Worm (Caenorhabditis elegans) whole organism, L1 larva: ENCODE results near the gene C53A5.17.

Source experiments
- C34B4.2 ChIP-seq: sonication (generic microtip); optimal IDR thresholded peaks from 2 replicates; lab custom pipeline; 2017; ENCODE audit warnings: mild to moderate bottlenecking, missing genetic modification characterization, missing compliant biosample characterization
- F16B12.6 ChIP-seq: fragments of 150-350 bp; optimal IDR thresholded peaks from 2 replicates; lab custom pipeline; 2014; ENCODE audit warnings: missing biosample characterization, missing genetic modification characterization
- Y116A8C.19 ChIP-seq: sonication (generic microtip); optimal IDR thresholded peaks from 2 replicates; lab custom pipeline; 2016; ENCODE audit warnings: missing compliant biosample characterization, missing genetic modification characterization, borderline replicate concordance
- aha-1 ChIP-seq: fragments of 150-350 bp; optimal IDR thresholded peaks from 2 replicates; lab custom pipeline; 2014; ENCODE audit warnings: missing biosample characterization, missing genetic modification characterization
- alr-1 ChIP-seq: fragments of 200-800 bp; sonication (Bioruptor generic); optimal IDR thresholded peaks from 2 replicates; lab custom pipeline; 2018; ENCODE audit warnings: borderline replicate concordance, mild to moderate bottlenecking, missing genetic modification characterization, missing compliant biosample characterization
- blmp-1 ChIP-seq: fragments of 150-350 bp; optimal IDR thresholded peaks from 2 replicates; lab custom pipeline; 2014; ENCODE audit warnings: missing biosample characterization, missing genetic modification characterization
- ceh-82 ChIP-seq, 3 experiments: fragments of 150-350 bp in 1 of 3; sonication (generic microtip) in 2 of 3; optimal IDR thresholded peaks; 2 replicates each; lab custom pipeline; 2014 to 2017; ENCODE audit warnings: missing biosample characterization in 3 of 3, missing genetic modification characterization in 3 of 3
- ceh-88 ChIP-seq: fragments of 200-800 bp; sonication (Bioruptor generic); IDR thresholded peaks from 2 replicates; pipeline ENCODE4 v1.3.6; 2022; ENCODE audit warnings: missing genetic modification characterization, missing compliant biosample characterization
- ces-1 ChIP-seq: fragments of 150-350 bp; optimal IDR thresholded peaks from 2 replicates; lab custom pipeline; 2014; ENCODE audit warnings: missing biosample characterization, missing genetic modification reagents, missing genetic modification characterization
- efl-3 ChIP-seq: fragments of 200-800 bp; sonication (Bioruptor generic); optimal IDR thresholded peaks from 2 replicates; lab custom pipeline; 2018; ENCODE audit warnings: mild to moderate bottlenecking, missing genetic modification characterization, missing compliant biosample characterization
- fkh-10 ChIP-seq: sonication (generic microtip); optimal IDR thresholded peaks from 2 replicates; lab custom pipeline; 2017; ENCODE audit warnings: missing biosample characterization, missing genetic modification reagents, missing genetic modification characterization
- fkh-8 ChIP-seq: sonication (generic microtip); optimal IDR thresholded peaks from 2 replicates; lab custom pipeline; 2016; ENCODE audit warnings: mild to moderate bottlenecking, missing genetic modification characterization, missing compliant biosample characterization
- fos-1 ChIP-seq: fragments of 150-350 bp; optimal IDR thresholded peaks from 2 replicates; lab custom pipeline; 2014; ENCODE audit warnings: missing biosample characterization, missing genetic modification characterization
- grh-1 ChIP-seq: fragments of 200-800 bp; sonication (Bioruptor generic); IDR thresholded peaks from 2 replicates; pipeline ENCODE4 v1.3.6; 2022; ENCODE audit warnings: missing genetic modification reagents, missing genetic modification characterization, missing compliant biosample characterization
- hlh-4 ChIP-seq: sonication (generic microtip); optimal IDR thresholded peaks from 2 replicates; lab custom pipeline; 2016; ENCODE audit warnings: mild to moderate bottlenecking, missing genetic modification characterization, missing compliant biosample characterization
- irx-1 ChIP-seq: sonication (generic microtip); optimal IDR thresholded peaks from 2 replicates; lab custom pipeline; 2016; ENCODE audit warnings: missing genetic modification characterization, missing compliant biosample characterization
- isw-1 ChIP-seq: fragments of 200-800 bp; sonication (Bioruptor generic); IDR thresholded peaks from 2 replicates; pipeline ENCODE4 v1.3.6; 2022; ENCODE audit warnings: missing genetic modification characterization, missing compliant biosample characterization
- jun-1 ChIP-seq: fragments of 150-350 bp; optimal IDR thresholded peaks from 2 replicates; lab custom pipeline; 2014; ENCODE audit warnings: missing biosample characterization, missing genetic modification reagents, missing genetic modification characterization
- lin-14 ChIP-seq: fragments of 200-800 bp; sonication (Bioruptor generic); optimal IDR thresholded peaks from 2 replicates; lab custom pipeline; 2018; ENCODE audit warnings: mild to moderate bottlenecking, missing genetic modification characterization, moderate library complexity, missing compliant biosample characterization
- lin-15B ChIP-seq: fragments of 150-350 bp; sonication (generic microtip); optimal IDR thresholded peaks from 3 replicates; lab custom pipeline; 2014; ENCODE audit warnings: missing biosample characterization, missing genetic modification characterization
- lin-35 ChIP-seq, 2 experiments: fragments of 150-350 bp; optimal IDR thresholded peaks; 2 replicates each; lab custom pipeline; 2014; ENCODE audit warnings: missing biosample characterization in 2 of 2, missing genetic modification characterization in 2 of 2, missing genetic modification reagents in 2 of 2
- lin-39 ChIP-seq: fragments of 150-350 bp; optimal IDR thresholded peaks from 2 replicates; lab custom pipeline; 2014; ENCODE audit warnings: missing biosample characterization, missing genetic modification reagents, missing genetic modification characterization
- lsy-2 ChIP-seq, 2 experiments: fragments of 150-350 bp; optimal IDR thresholded peaks; 2 replicates each; lab custom pipeline; 2014; ENCODE audit warnings: missing biosample characterization in 2 of 2, missing genetic modification characterization in 2 of 2
- mep-1 ChIP-seq: fragments of 150-350 bp; optimal IDR thresholded peaks from 2 replicates; lab custom pipeline; 2014; ENCODE audit warnings: missing biosample characterization, missing genetic modification characterization
- nhr-11 ChIP-seq: fragments of 150-350 bp; optimal IDR thresholded peaks from 2 replicates; lab custom pipeline; 2014; ENCODE audit warnings: missing biosample characterization, missing genetic modification characterization
- nhr-12 ChIP-seq: sonication (generic microtip); optimal IDR thresholded peaks from 2 replicates; lab custom pipeline; 2017; ENCODE audit warnings: missing biosample characterization, missing genetic modification characterization
- nhr-19 ChIP-seq: fragments of 200-800 bp; sonication (Bioruptor generic); conservative IDR thresholded peaks from 2 replicates; pipeline ENCODE4 v1.3.6; 2022; ENCODE audit warnings: missing genetic modification characterization, missing compliant biosample characterization
- nhr-20 ChIP-seq: sonication (generic microtip); optimal IDR thresholded peaks from 2 replicates; lab custom pipeline; 2016; ENCODE audit warnings: mild to moderate bottlenecking, missing genetic modification characterization, missing compliant biosample characterization
- nhr-237 ChIP-seq: fragments of 150-350 bp; optimal IDR thresholded peaks from 2 replicates; lab custom pipeline; 2014; ENCODE audit warnings: missing biosample characterization, missing genetic modification characterization
- nhr-47 ChIP-seq: sonication (generic microtip); optimal IDR thresholded peaks from 2 replicates; lab custom pipeline; 2016; ENCODE audit warnings: mild to moderate bottlenecking, missing genetic modification characterization, moderate library complexity, missing compliant biosample characterization
- nhr-84 ChIP-seq: sonication (generic microtip); optimal IDR thresholded peaks from 2 replicates; lab custom pipeline; 2017; ENCODE audit warnings: missing biosample characterization, missing genetic modification characterization
- nhr-85 ChIP-seq: sonication (generic microtip); peaks from one replicate; lab custom pipeline; 2016; ENCODE audit warnings: missing genetic modification characterization, inconsistent platforms, missing compliant biosample characterization
- nhr-90 ChIP-seq: sonication (generic microtip); optimal IDR thresholded peaks from 2 replicates; lab custom pipeline; 2016; ENCODE audit warnings: mild to moderate bottlenecking, missing genetic modification characterization, missing compliant biosample characterization; ENCODE audit not compliant: poor library complexity
- rnt-1 ChIP-seq: sonication (generic microtip); optimal IDR thresholded peaks from 2 replicates; lab custom pipeline; 2016; ENCODE audit warnings: mild to moderate bottlenecking, missing genetic modification characterization, moderate library complexity, missing compliant biosample characterization
- skn-1 ChIP-seq: fragments of 150-350 bp; optimal IDR thresholded peaks from 2 replicates; lab custom pipeline; 2014; ENCODE audit warnings: missing biosample characterization, missing genetic modification characterization
- snu-23 ChIP-seq: sonication (generic microtip); optimal IDR thresholded peaks from 2 replicates; lab custom pipeline; 2016; ENCODE audit warnings: missing genetic modification characterization, missing compliant biosample characterization
- sup-37 ChIP-seq: fragments of 200-800 bp; sonication (Bioruptor generic); optimal IDR thresholded peaks from 2 replicates; lab custom pipeline; 2018; ENCODE audit warnings: mild to moderate bottlenecking, missing genetic modification characterization, missing compliant biosample characterization
- swsn-7 ChIP-seq: sonication (generic microtip); optimal IDR thresholded peaks from 2 replicates; lab custom pipeline; 2016; ENCODE audit warnings: missing genetic modification characterization, missing compliant biosample characterization
- unc-62 ChIP-seq: fragments of 150-350 bp; optimal IDR thresholded peaks from 2 replicates; lab custom pipeline; 2014; ENCODE audit warnings: missing biosample characterization, missing genetic modification reagents, missing genetic modification characterization
- unc-98 ChIP-seq: fragments of 200-800 bp; sonication (Bioruptor generic); IDR thresholded peaks from 2 replicates; pipeline ENCODE4 v1.3.6; 2022; ENCODE audit warnings: missing genetic modification characterization, missing compliant biosample characterization
- vab-15 ChIP-seq: sonication (generic microtip); optimal IDR thresholded peaks from 2 replicates; lab custom pipeline; 2017; ENCODE audit warnings: missing genotype, mild to moderate bottlenecking, missing genetic modification characterization, missing compliant biosample characterization
- zag-1 ChIP-seq: fragments of 150-350 bp; optimal IDR thresholded peaks from 2 replicates; lab custom pipeline; 2014; ENCODE audit warnings: missing biosample characterization, missing genetic modification characterization

The C53A5.17 gene

DNA sequence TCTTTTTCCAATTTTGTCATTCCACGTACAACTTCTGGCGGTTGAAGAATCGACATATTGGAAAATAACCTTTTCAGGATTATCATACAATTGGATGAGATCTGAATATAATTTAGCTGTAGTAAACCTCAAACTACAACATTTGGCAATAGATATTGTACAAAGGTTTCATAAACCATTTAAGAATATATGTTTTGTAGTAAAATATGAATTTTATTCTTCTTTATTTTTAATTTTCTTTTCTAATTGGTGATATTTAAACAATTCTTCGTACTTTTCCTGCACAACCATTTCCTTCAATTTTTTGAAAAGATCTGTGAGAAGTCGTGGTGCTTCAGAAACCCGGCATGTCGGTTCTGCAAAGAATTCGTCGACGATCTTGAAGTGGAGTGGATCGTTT lies at the start of gene C53A5.17:
TSS of gene C53A5.17 (minus strand) at position 101 of the 400 bp plus-strand sequence.
- TF ChIP-seq vab-15 (tag; lab: Kevin White, UChicago) (no peak), nhr-85 (tag; lab: Kevin White, UChicago) (no peak), irx-1 (tag; lab: Kevin White, UChicago) (no peak), jun-1 (tag; lab: Kevin White, UChicago) (no peak), aha-1 (tag; lab: Kevin White, UChicago) (no peak), mep-1 (no peak), nhr-47 (tag; lab: Kevin White, UChicago) (no peak), unc-98 (GFP tag; lab: Robert Waterston, UW) (no peak), fos-1 (tag; lab: Kevin White, UChicago) (no peak), swsn-7 (no peak), snu-23 (GFP tag; lab: Kevin White, UChicago) (no peak)

DNA sequence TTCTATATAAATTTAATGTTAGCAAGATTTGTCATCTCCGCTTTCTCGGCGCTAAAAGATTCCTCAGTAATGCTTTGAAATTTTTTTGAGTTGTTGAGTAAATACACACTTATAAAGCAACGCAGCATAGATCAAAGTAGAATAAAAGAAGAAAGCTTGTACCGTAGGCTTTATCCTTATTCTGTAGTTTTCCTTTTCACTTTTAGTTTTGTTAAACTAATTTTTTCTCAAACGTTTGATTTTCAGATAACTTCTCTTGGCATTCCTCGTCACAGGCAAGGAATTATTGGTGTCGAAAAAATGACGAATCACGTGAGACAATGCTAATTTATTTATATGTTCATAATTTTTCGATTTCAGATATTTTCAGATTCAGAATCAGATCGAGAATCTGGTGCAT lies 41.7 kb upstream of the C53A5.17 start, which contains the start of gene C53A5.11:
TSS of gene C53A5.11 (plus strand) at position 301 of the 400 bp plus-strand sequence.
- TF ChIP-seq fkh-8 (tag; lab: Kevin White, UChicago) (no peak), skn-1 (no peak), C34B4.2 (tag; lab: Kevin White, UChicago) (no peak), fos-1 (tag; lab: Kevin White, UChicago) (no peak), isw-1 (GFP tag; lab: Robert Waterston, UW) (no peak), sup-37 (GFP tag; lab: Kevin White, UChicago) (no peak), nhr-20 (no peak), nhr-11 (no peak), lin-15B (tag; lab: Kevin White, UChicago) (no peak), zag-1 (no peak), fkh-10 (GFP tag; lab: Kevin White, UChicago) (no peak), unc-62 (GFP tag; lab: Kevin White, UChicago) (no peak), grh-1 (GFP tag; lab: Robert Waterston, UW) (no peak), ceh-88 (GFP tag; lab: Robert Waterston, UW) (no peak), hlh-4 (tag; lab: Kevin White, UChicago) (no peak), lin-14 (no peak), nhr-84 (tag; lab: Kevin White, UChicago) (no peak)

DNA sequence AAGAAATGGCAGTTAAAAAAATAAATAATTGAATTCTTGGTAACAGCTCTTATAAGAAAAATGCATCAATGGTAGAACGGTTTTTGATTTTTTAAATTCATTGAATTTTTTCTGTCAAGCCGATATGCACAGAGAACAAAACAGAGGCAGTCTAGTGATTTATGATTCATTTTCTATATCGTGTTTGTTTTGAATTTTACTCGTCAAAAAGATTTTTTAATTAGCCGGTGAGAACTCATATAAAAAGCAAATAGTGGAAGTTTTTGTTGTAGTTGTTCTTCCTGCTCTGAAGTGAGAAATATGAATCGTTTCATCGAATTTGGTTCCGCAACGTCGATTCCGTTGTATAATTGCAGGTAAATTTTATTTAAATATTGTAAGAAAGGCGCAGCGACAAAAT lies 38.4 kb upstream of the C53A5.17 start, which contains the start of gene srt-32:
TSS of gene srt-32 (plus strand) at position 301 of the 400 bp plus-strand sequence.
- TF ChIP-seq nhr-12 (tag; lab: Kevin White, UChicago) (no peak), nhr-20 (no peak), blmp-1 (tag; lab: Kevin White, UChicago) (no peak), efl-3 (GFP tag; lab: Kevin White, UChicago) (no peak), rnt-1 (no peak), nhr-19 (GFP tag; lab: Robert Waterston, UW) (no peak), ces-1 (no peak), lin-35 (GFP tag; optimal IDR thresholded peaks at IDR 0.05; lab: Kevin White, UChicago) (no peak), unc-62 (GFP tag; lab: Kevin White, UChicago) (no peak), lsy-2 (tag; optimal IDR thresholded peaks at IDR 0.05; lab: Kevin White, UChicago) (no peak), nhr-90 (tag; lab: Kevin White, UChicago) (no peak), aha-1 (tag; lab: Kevin White, UChicago) (no peak), alr-1 (no peak), Y116A8C.19 (tag; lab: Kevin White, UChicago) (no peak), lin-39 (tag; lab: Kevin White, UChicago) (no peak), ceh-82 (tag; optimal IDR thresholded peaks at IDR 0.05; lab: Kevin White, UChicago) (no peak), C34B4.2 (tag; lab: Kevin White, UChicago) (no peak), F16B12.6 (tag; lab: Kevin White, UChicago) (no peak), nhr-11 (no peak), nhr-237 (tag; lab: Kevin White, UChicago) (no peak)
